Worm (Caenorhabditis elegans) whole organism, mixed stage, embryonic: ENCODE data around the gene M02B1.3.

ENCODE experiments used
- blmp-1 ChIP-seq: fragments of 150-350 bp; optimal IDR thresholded peaks from 2 replicates; lab custom pipeline; 2014; ENCODE audit warnings: missing biosample characterization, missing genetic modification characterization
- elt-3 ChIP-seq: fragments of 150-350 bp; optimal IDR thresholded peaks from 2 replicates; lab custom pipeline; 2014; ENCODE audit warnings: missing biosample characterization, missing genetic modification characterization
- mab-5 ChIP-seq: fragments of 150-350 bp; optimal IDR thresholded peaks from 2 replicates; lab custom pipeline; 2014; ENCODE audit warnings: missing biosample characterization, missing genetic modification characterization
- nhr-76 ChIP-seq: sonication (generic microtip); optimal IDR thresholded peaks from 2 replicates; lab custom pipeline; 2017; ENCODE audit warnings: missing biosample characterization, missing genetic modification characterization
- sptf-1 ChIP-seq: sonication (generic microtip); optimal IDR thresholded peaks from 2 replicates; lab custom pipeline; 2017; ENCODE audit warnings: mild to moderate bottlenecking, missing genetic modification characterization, moderate library complexity, missing compliant biosample characterization
- unc-120 ChIP-seq: sonication (generic microtip); optimal IDR thresholded peaks from 2 replicates; lab custom pipeline; 2017; ENCODE audit warnings: missing genetic modification characterization, missing compliant biosample characterization; ENCODE audit not compliant: poor library complexity, severe bottlenecking
- unc-62 ChIP-seq: fragments of 150-350 bp; optimal IDR thresholded peaks from 2 replicates; lab custom pipeline; 2014; ENCODE audit warnings: missing biosample characterization, missing genetic modification reagents, missing genetic modification characterization
- ztf-11 ChIP-seq: fragments of 150-350 bp; optimal IDR thresholded peaks from 2 replicates; lab custom pipeline; 2014; ENCODE audit warnings: missing biosample characterization, missing genetic modification characterization

- TF ChIP-seq elt-3 (no peak), sptf-1 (tag; lab: Kevin White, UChicago) (no peak), unc-62 (GFP tag; lab: Kevin White, UChicago) (no peak), nhr-76 (tag; lab: Kevin White, UChicago) (no peak), mab-5 (tag; lab: Kevin White, UChicago) (no peak), unc-120 (tag; lab: Kevin White, UChicago) (no peak), blmp-1 (no peak), ztf-11 (no peak)
Measured at ce11 chrIV:12817539-12817938, 18.8 kb upstream of the M02B1.3 start.
